Fruit fly (Drosophila melanogaster): ENCODE measurements around the gene CG9018.
A peak's percentile ranks its signal among the peaks of the same experiment; 100 is the strongest.

The CG9018 gene

DNA sequence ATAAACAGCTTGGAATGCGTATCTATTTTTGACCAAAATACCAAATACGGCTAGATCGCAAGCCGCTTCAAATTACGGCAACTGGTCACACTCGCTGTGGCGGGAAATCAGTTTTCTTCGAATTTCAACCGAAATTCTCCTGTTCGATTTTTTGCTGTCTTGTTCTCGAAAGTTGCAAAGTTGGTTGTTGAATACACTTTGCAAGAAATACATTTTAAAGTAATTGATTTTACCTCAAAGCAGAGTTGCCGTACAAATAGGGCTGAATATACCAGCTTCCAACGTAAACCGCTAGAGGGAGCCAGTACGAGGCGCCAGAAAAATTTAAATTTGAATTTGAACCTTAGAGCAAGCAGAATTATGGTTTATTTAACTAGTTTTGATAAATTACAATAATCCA is at the start of gene CG9018:
TSS of gene CG9018 (minus strand) at position 43 of the 400 bp plus-strand sequence.
- no peak for TF ChIP-seq D1 (tag; optimal IDR thresholded peaks at IDR 0.05)
- TF ChIP-seq Ets98B (GFP tag; IDR thresholded peaks at IDR 0.05): no peak
- no peak for TF ChIP-seq Pif1A (GFP tag; optimal IDR thresholded peaks at IDR 0.05)
- TF ChIP-seq CG10348 (GFP tag; IDR thresholded peaks at IDR 0.05): no peak
- TF ChIP-seq CG34367 (tag; optimal IDR thresholded peaks at IDR 0.05): no peak
- TF ChIP-seq Pif1B (GFP tag; optimal IDR thresholded peaks at IDR 0.05): no peak
- no peak for TF ChIP-seq gl (tag; optimal IDR thresholded peaks at IDR 0.05)
- TF ChIP-seq CG4496 (GFP tag; IDR thresholded peaks at IDR 0.05): no peak
- TF ChIP-seq CG8159 (tag; optimal IDR thresholded peaks at IDR 0.05): no peak
- TF ChIP-seq EcR (GFP tag; optimal IDR thresholded peaks at IDR 0.05): no peak
- no peak for TF ChIP-seq CG9948 (tag; optimal IDR thresholded peaks at IDR 0.05)
- TF ChIP-seq CG14655 (GFP tag; optimal IDR thresholded peaks at IDR 0.05): no peak
- no peak for TF ChIP-seq CG15710 (tag; optimal IDR thresholded peaks at IDR 0.05)
- TF ChIP-seq CG8301 (tag; optimal IDR thresholded peaks at IDR 0.05): no peak
- TF ChIP-seq CG17806 (tag; optimal IDR thresholded peaks at IDR 0.05): no peak
- TF ChIP-seq CG12605 (GFP tag; IDR thresholded peaks at IDR 0.05): no peak

DNA sequence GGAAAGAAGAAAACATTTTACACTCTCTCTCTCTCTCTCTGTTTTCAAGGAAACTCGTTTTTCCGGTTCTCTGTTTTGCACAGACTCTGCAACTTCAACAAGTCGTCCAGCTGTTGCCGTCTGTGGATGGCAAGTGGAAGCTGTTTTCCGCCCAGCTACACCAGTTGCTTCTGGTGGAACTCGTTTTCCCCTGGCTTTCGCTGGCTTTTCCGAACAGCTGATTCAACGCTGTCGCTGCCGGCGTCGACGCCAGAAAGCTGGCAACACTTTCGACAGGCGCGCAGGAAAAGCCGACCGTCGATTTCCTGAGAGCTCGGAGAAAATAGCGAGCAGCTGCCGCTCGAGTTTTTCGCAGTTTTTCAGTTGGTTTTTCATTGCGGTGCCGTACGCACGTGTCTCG is 45.6 kb upstream of the CG9018 start, which contains the start of gene MsR2:
TSS of gene MsR2 (plus strand) at position 378 of the 400 bp plus-strand sequence.
- no peak for TF ChIP-seq CG10348 (GFP tag; IDR thresholded peaks at IDR 0.05)
- TF ChIP-seq CG4496 (GFP tag; IDR thresholded peaks at IDR 0.05): peak; percentile 74; the same call in 2 of the 3 replicates
- 0 out of 2 replicates have a peak, but pooled peaks have one; percentile 11 for TF ChIP-seq Ets98B (GFP tag; IDR thresholded peaks at IDR 0.05)
- TF ChIP-seq CG12605 (GFP tag; IDR thresholded peaks at IDR 0.05): peak; percentile 90
- TF ChIP-seq Pif1A (GFP tag; optimal IDR thresholded peaks at IDR 0.05): no peak
- no peak for TF ChIP-seq CG32121 (GFP tag; IDR thresholded peaks at IDR 0.05)
- peak; percentile 13 for TF ChIP-seq CG14655 (GFP tag; optimal IDR thresholded peaks at IDR 0.05)

DNA sequence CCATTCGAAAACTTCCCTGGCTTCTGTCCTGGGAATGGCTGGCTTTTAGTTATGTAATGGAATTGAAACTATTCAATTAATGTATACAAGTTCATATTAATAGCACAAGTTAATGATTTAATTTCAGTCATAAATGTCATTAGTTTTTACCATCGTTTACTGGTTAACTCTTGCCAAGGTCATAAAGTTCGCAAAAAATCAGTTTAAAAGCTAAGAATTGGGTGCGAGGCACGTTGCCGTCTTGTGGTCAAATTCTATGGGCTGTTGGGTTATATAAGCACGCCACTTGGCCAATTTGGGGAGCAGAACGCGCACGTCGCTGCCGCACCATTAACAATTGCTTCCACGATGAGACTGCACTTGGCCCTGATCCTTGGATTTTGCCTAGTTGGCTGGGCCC is 39.4 kb upstream of the CG9018 start, which contains the start of gene yellow-g2:
TSS of gene yellow-g2 (plus strand) at position 301 of the 400 bp plus-strand sequence.
- TF ChIP-seq CG15710 (tag; optimal IDR thresholded peaks at IDR 0.05) (no peak), Snoo (tag; optimal IDR thresholded peaks at IDR 0.05) (no peak), EcR (GFP tag; optimal IDR thresholded peaks at IDR 0.05) (no peak), rn (GFP tag; IDR thresholded peaks at IDR 0.05) (no peak), CG4496 (GFP tag; IDR thresholded peaks at IDR 0.05) (no peak), D1 (tag; optimal IDR thresholded peaks at IDR 0.05) (no peak), CG8301 (tag; optimal IDR thresholded peaks at IDR 0.05) (no peak), CG12605 (GFP tag; IDR thresholded peaks at IDR 0.05) (no peak), CG10348 (GFP tag; IDR thresholded peaks at IDR 0.05) (no peak), Pif1B (GFP tag; optimal IDR thresholded peaks at IDR 0.05) (no peak), CG14655 (GFP tag; optimal IDR thresholded peaks at IDR 0.05) (no peak), CG13204 (GFP tag; optimal IDR thresholded peaks at IDR 0.05) (no peak), gl (tag; optimal IDR thresholded peaks at IDR 0.05) (no peak), Pif1A (GFP tag; optimal IDR thresholded peaks at IDR 0.05) (no peak)

DNA sequence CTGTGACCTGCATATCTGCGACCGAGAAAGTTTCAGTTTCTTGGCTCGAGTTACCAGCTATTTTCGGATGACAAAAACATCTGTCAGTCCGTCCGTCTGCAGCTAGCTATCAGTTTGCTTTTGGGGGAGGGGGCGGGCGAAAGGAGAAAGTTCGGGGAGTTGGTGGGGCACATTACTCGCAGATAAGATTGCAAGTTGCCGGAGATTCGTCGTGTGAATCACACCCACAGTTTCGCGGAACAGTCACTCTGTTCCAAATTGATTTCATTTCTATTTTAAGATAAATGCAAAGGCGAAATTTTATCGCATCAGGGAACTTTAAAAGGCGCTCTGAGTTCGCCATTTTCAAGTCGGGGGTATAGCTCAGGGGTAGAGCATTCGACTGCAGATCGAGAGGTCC is 36.5 kb upstream of the CG9018 start:
- TF ChIP-seq CG32121 (GFP tag; IDR thresholded peaks at IDR 0.05) (no peak), CG12605 (GFP tag; IDR thresholded peaks at IDR 0.05) (no peak), D1 (tag; optimal IDR thresholded peaks at IDR 0.05) (no peak), CG8301 (tag; optimal IDR thresholded peaks at IDR 0.05) (no peak), CG13204 (GFP tag; optimal IDR thresholded peaks at IDR 0.05) (no peak), gl (tag; optimal IDR thresholded peaks at IDR 0.05) (no peak), CG15710 (tag; optimal IDR thresholded peaks at IDR 0.05) (no peak), Pif1A (GFP tag; optimal IDR thresholded peaks at IDR 0.05) (no peak), CG17806 (tag; optimal IDR thresholded peaks at IDR 0.05) (no peak), Pif1B (GFP tag; optimal IDR thresholded peaks at IDR 0.05) (no peak), CG9948 (tag; optimal IDR thresholded peaks at IDR 0.05) (no peak), Snoo (tag; optimal IDR thresholded peaks at IDR 0.05) (no peak), fd96Ca (GFP tag; IDR thresholded peaks at IDR 0.05) (no peak), CG4496 (GFP tag; IDR thresholded peaks at IDR 0.05) (no peak), CG34367 (tag; optimal IDR thresholded peaks at IDR 0.05) (no peak), CG14655 (GFP tag; optimal IDR thresholded peaks at IDR 0.05) (no peak), Ets98B (GFP tag; IDR thresholded peaks at IDR 0.05) (no peak)

DNA sequence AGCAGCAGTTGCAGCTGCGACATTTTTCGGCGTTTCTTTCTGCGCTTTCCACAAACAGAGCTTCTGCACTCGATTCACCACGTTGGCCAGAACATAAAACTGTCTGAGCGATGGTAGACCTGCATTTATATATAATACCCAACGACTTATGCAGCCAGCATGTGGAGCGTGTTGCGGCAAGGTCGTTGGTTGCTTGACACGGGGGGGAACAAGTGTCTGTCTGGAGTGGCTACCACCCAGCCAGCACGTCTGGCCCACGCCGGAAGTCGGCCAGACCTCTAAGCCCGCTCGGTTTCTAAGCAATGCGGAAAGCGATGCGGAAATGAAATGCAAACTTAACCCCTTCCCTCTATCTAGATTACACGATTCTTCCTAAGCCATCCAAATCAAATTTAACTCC is 35.8 kb upstream of the CG9018 start, which contains the start of gene yellow-g:
TSS of gene yellow-g (minus strand) at position 101 of the 400 bp plus-strand sequence.
- no peak for TF ChIP-seq CG10348 (GFP tag; IDR thresholded peaks at IDR 0.05)
- no peak for TF ChIP-seq Pif1A (GFP tag; optimal IDR thresholded peaks at IDR 0.05)
- no peak for TF ChIP-seq Pif1B (GFP tag; optimal IDR thresholded peaks at IDR 0.05)
- TF ChIP-seq CG4496 (GFP tag; IDR thresholded peaks at IDR 0.05): no peak
- no peak for TF ChIP-seq CG8301 (tag; optimal IDR thresholded peaks at IDR 0.05)
- no peak for TF ChIP-seq gl (tag; optimal IDR thresholded peaks at IDR 0.05)
- TF ChIP-seq D1 (tag; optimal IDR thresholded peaks at IDR 0.05): no peak
- TF ChIP-seq Ets98B (GFP tag; IDR thresholded peaks at IDR 0.05): no peak
- TF ChIP-seq CG32121 (GFP tag; IDR thresholded peaks at IDR 0.05): no peak
- no peak for TF ChIP-seq CG14655 (GFP tag; optimal IDR thresholded peaks at IDR 0.05)
- no peak for TF ChIP-seq CG17806 (tag; optimal IDR thresholded peaks at IDR 0.05)
- no peak for TF ChIP-seq fd96Ca (GFP tag; IDR thresholded peaks at IDR 0.05)
- no peak for TF ChIP-seq CG12605 (GFP tag; IDR thresholded peaks at IDR 0.05)
- no peak for TF ChIP-seq CG9948 (tag; optimal IDR thresholded peaks at IDR 0.05)
- TF ChIP-seq CG34367 (tag; optimal IDR thresholded peaks at IDR 0.05): no peak
- no peak for TF ChIP-seq CG13204 (GFP tag; optimal IDR thresholded peaks at IDR 0.05)

DNA sequence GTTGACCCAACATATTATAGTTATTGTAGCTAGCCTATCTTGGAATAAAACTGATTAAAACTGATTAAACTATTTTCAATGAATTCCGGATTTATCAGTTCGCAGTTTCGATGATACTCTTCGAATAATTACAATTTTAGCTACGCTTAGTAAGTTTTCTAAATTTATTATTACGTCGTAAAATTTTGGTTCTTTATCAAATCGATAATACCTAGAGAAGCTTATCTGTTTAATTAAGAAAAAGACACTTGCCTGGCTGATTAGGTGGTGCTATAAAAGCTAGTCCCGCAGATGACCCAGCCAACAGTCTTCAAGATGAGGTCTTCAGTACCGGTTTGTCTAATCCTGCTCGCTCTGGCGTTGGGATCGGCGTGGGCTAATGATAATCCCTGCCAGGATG is 31.6 kb upstream of the CG9018 start, which contains the start of gene CG32302:
TSS of gene CG32302 (plus strand) at position 301 of the 400 bp plus-strand sequence.
- TF ChIP-seq CG13204 (GFP tag; optimal IDR thresholded peaks at IDR 0.05): no peak
- TF ChIP-seq fd96Ca (GFP tag; IDR thresholded peaks at IDR 0.05): no peak
- no peak for TF ChIP-seq CG17806 (tag; optimal IDR thresholded peaks at IDR 0.05)
- TF ChIP-seq Pif1B (GFP tag; optimal IDR thresholded peaks at IDR 0.05): no peak
- no peak for TF ChIP-seq CG34367 (tag; optimal IDR thresholded peaks at IDR 0.05)
- no peak for TF ChIP-seq CG14655 (GFP tag; optimal IDR thresholded peaks at IDR 0.05)
